Worm (Caenorhabditis elegans) whole organism, mixed stage, embryonic: ENCODE results near the gene unc-78.

Experiments
- M03D4.4 ChIP-seq: sonication (generic microtip); optimal IDR thresholded peaks from 2 replicates; lab custom pipeline; 2017; ENCODE audit warnings: mild to moderate bottlenecking, missing genetic modification characterization, missing compliant biosample characterization
- bed-3 ChIP-seq: fragments of 200-800 bp; sonication (Bioruptor generic); optimal IDR thresholded peaks from 3 replicates; lab custom pipeline; 2018; ENCODE audit warnings: mild to moderate bottlenecking, missing genetic modification characterization, moderate library complexity, missing compliant biosample characterization
- blmp-1 ChIP-seq: fragments of 150-350 bp; optimal IDR thresholded peaks from 2 replicates; lab custom pipeline; 2014; ENCODE audit warnings: missing biosample characterization, missing genetic modification characterization
- ceh-39 ChIP-seq: fragments of 150-350 bp; optimal IDR thresholded peaks from 2 replicates; lab custom pipeline; 2014; ENCODE audit warnings: missing biosample characterization, missing genetic modification characterization
- ceh-43 ChIP-seq: fragments of 200-800 bp; sonication (Bioruptor generic); optimal IDR thresholded peaks from 2 replicates; lab custom pipeline; 2018; ENCODE audit warnings: mild to moderate bottlenecking, missing genetic modification characterization, moderate library complexity, missing compliant biosample characterization
- ceh-83 ChIP-seq: fragments of 200-800 bp; sonication (Bioruptor generic); optimal IDR thresholded peaks from 2 replicates; lab custom pipeline; 2018; ENCODE audit warnings: mild to moderate bottlenecking, missing genetic modification characterization, missing compliant biosample characterization
- ces-1 ChIP-seq: fragments of 150-350 bp; optimal IDR thresholded peaks from 2 replicates; lab custom pipeline; 2014; ENCODE audit warnings: missing biosample characterization, missing genetic modification reagents, missing genetic modification characterization
- cnd-1 ChIP-seq: fragments of 200-800 bp; sonication (Bioruptor generic); optimal IDR thresholded peaks from 2 replicates; lab custom pipeline; 2018; ENCODE audit warnings: mild to moderate bottlenecking, missing genetic modification characterization, missing compliant biosample characterization
- drap-1 ChIP-seq: fragments of 200-800 bp; sonication (Bioruptor generic); optimal IDR thresholded peaks from 3 replicates; lab custom pipeline; 2018; ENCODE audit warnings: mild to moderate bottlenecking, missing genetic modification characterization, missing compliant biosample characterization
- elt-3 ChIP-seq: fragments of 150-350 bp; optimal IDR thresholded peaks from 2 replicates; lab custom pipeline; 2014; ENCODE audit warnings: missing biosample characterization, missing genetic modification characterization
- flh-1 ChIP-seq: fragments of 200-800 bp; sonication (Bioruptor generic); optimal IDR thresholded peaks from 2 replicates; lab custom pipeline; 2018; ENCODE audit warnings: mild to moderate bottlenecking, missing genetic modification characterization, moderate library complexity, missing compliant biosample characterization
- ham-2 ChIP-seq: fragments of 200-800 bp; sonication (Bioruptor generic); optimal IDR thresholded peaks from 2 replicates; lab custom pipeline; 2018; ENCODE audit warnings: mild to moderate bottlenecking, missing genetic modification characterization, missing compliant biosample characterization
- hlh-1 ChIP-seq: fragments of 150-350 bp; optimal IDR thresholded peaks from 2 replicates; lab custom pipeline; 2014; ENCODE audit warnings: missing biosample characterization, missing genetic modification reagents, missing genetic modification characterization
- lin-13 ChIP-seq: fragments of 150-350 bp; optimal IDR thresholded peaks from 2 replicates; lab custom pipeline; 2014; ENCODE audit warnings: missing biosample characterization, missing genetic modification characterization
- lin-32 ChIP-seq: fragments of 200-800 bp; sonication (Bioruptor generic); optimal IDR thresholded peaks from 2 replicates; lab custom pipeline; 2018; ENCODE audit warnings: mild to moderate bottlenecking, missing genetic modification characterization, missing compliant biosample characterization
- lsy-2 ChIP-seq: fragments of 150-350 bp; optimal IDR thresholded peaks from 2 replicates; lab custom pipeline; 2014; ENCODE audit warnings: missing biosample characterization, missing genetic modification characterization
- mab-5 ChIP-seq: fragments of 150-350 bp; optimal IDR thresholded peaks from 2 replicates; lab custom pipeline; 2014; ENCODE audit warnings: missing biosample characterization, missing genetic modification characterization
- mep-1 ChIP-seq: fragments of 150-350 bp; optimal IDR thresholded peaks from 2 replicates; lab custom pipeline; 2017; ENCODE audit warnings: missing biosample characterization, missing genetic modification reagents, missing genetic modification characterization, inconsistent platforms
- mls-2 ChIP-seq: sonication (generic microtip); optimal IDR thresholded peaks from 2 replicates; lab custom pipeline; 2016; ENCODE audit warnings: mild to moderate bottlenecking, missing genetic modification characterization, moderate library complexity, missing compliant biosample characterization
- nhr-12 ChIP-seq: fragments of 150-350 bp; optimal IDR thresholded peaks from 2 replicates; lab custom pipeline; 2014; ENCODE audit warnings: missing biosample characterization, missing genetic modification characterization
- nhr-2 ChIP-seq: fragments of 150-350 bp; optimal IDR thresholded peaks from 2 replicates; lab custom pipeline; 2014; ENCODE audit warnings: missing biosample characterization, missing genetic modification characterization
- nhr-237 ChIP-seq: fragments of 150-350 bp; optimal IDR thresholded peaks from 2 replicates; lab custom pipeline; 2014; ENCODE audit warnings: missing biosample characterization, missing genetic modification characterization
- nhr-28 ChIP-seq: fragments of 150-350 bp; optimal IDR thresholded peaks from 2 replicates; lab custom pipeline; 2014; ENCODE audit warnings: missing biosample characterization, missing genetic modification characterization
- nhr-76 ChIP-seq: sonication (generic microtip); optimal IDR thresholded peaks from 2 replicates; lab custom pipeline; 2017; ENCODE audit warnings: missing biosample characterization, missing genetic modification characterization
- pha-4 ChIP-seq: fragments of 150-350 bp; optimal IDR thresholded peaks from 2 replicates; lab custom pipeline; 2018; ENCODE audit warnings: missing biosample characterization, missing genetic modification reagents, missing genetic modification characterization
- sem-2 ChIP-seq: fragments of 200-800 bp; sonication (Bioruptor generic); optimal IDR thresholded peaks from 2 replicates; lab custom pipeline; 2018; ENCODE audit warnings: mild to moderate bottlenecking, missing genetic modification characterization, missing compliant biosample characterization
- snpc-4 ChIP-seq: fragments of 150-350 bp; optimal IDR thresholded peaks from 2 replicates; lab custom pipeline; 2014; ENCODE audit warnings: missing biosample characterization, missing genetic modification characterization
- sptf-1 ChIP-seq: sonication (generic microtip); optimal IDR thresholded peaks from 2 replicates; lab custom pipeline; 2017; ENCODE audit warnings: mild to moderate bottlenecking, missing genetic modification characterization, moderate library complexity, missing compliant biosample characterization
- tbx-8 ChIP-seq: fragments of 200-800 bp; sonication (Bioruptor generic); optimal IDR thresholded peaks from 2 replicates; lab custom pipeline; 2018; ENCODE audit warnings: mild to moderate bottlenecking, missing genetic modification characterization, moderate library complexity, missing compliant biosample characterization
- unc-120 ChIP-seq: sonication (generic microtip); optimal IDR thresholded peaks from 2 replicates; lab custom pipeline; 2017; ENCODE audit warnings: missing genetic modification characterization, missing compliant biosample characterization; ENCODE audit not compliant: poor library complexity, severe bottlenecking
- unc-39 ChIP-seq: fragments of 150-350 bp; optimal IDR thresholded peaks from 2 replicates; lab custom pipeline; 2014; ENCODE audit warnings: missing biosample characterization, missing genetic modification characterization
- unc-62 ChIP-seq: fragments of 150-350 bp; optimal IDR thresholded peaks from 2 replicates; lab custom pipeline; 2014; ENCODE audit warnings: missing biosample characterization, missing genetic modification reagents, missing genetic modification characterization
- zip-8 ChIP-seq: fragments of 150-350 bp; optimal IDR thresholded peaks from 2 replicates; lab custom pipeline; 2014; ENCODE audit warnings: missing biosample characterization, missing genetic modification characterization
- ztf-11 ChIP-seq: fragments of 150-350 bp; optimal IDR thresholded peaks from 2 replicates; lab custom pipeline; 2014; ENCODE audit warnings: missing biosample characterization, missing genetic modification characterization

unc-78 gene

DNA sequence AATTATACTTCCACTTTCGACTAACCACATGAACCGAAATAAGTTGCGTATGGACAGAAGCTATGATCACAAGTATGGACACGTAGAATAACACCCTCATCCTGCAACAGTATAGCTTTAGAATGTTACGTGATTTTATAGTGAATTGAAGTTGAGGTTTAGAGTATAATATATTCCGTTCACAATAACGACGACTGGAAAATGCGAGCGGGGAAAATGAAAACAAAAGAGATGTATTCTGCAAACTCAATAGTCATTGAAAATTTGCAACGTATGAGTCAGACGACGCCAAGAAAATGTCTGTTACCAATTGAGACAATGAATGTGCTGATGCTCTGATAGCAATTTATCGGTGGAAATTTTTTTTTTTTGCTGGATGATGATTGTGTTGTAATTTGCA, 26.1 kb downstream of the unc-78 start, which contains the start of gene acp-1:
Gene acp-1 (minus strand): TSS at position 101 of the 400 bp plus-strand sequence.
- TF ChIP-seq lin-13 (no peak), nhr-76 (tag; lab: Kevin White, UChicago) (no peak), nhr-237 (tag; lab: Kevin White, UChicago) (no peak), bed-3 (GFP tag; lab: Kevin White, UChicago) (no peak), mab-5 (tag; lab: Kevin White, UChicago) (no peak)

DNA sequence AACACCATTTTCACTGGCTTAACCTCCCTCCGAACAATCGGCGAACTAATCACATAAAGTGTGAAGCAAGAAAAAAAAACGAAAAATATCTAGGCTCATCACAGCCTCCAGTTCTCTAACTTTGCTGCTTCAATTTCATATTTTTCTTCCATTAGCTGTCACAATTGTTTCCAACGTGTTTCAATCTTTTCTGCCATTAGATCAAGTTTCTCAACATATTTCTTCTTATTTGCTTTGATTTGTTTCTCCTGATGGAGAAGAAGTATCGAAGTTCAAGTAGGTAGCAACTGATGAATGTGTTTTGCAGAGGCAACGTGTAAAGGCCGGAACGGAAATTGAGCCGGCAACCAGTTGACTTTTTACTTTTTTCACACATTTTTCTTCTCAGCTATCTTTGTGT, 31.2 kb downstream of the unc-78 start, which contains the start of gene ZK563.7:
Gene ZK563.7 (plus strand): TSS at position 301 of the 400 bp plus-strand sequence.
- TF ChIP-seq lsy-2 (tag; lab: Kevin White, UChicago) (no peak), unc-39 (no peak), ces-1 (no peak), mab-5 (tag; lab: Kevin White, UChicago) (no peak), nhr-2 (no peak), hlh-1 (no peak), sem-2 (GFP tag; lab: Kevin White, UChicago) (no peak), flh-1 (GFP tag; lab: Kevin White, UChicago) (no peak), ceh-43 (GFP tag; lab: Kevin White, UChicago) (no peak), elt-3 (tag; lab: Kevin White, UChicago) (no peak), nhr-12 (tag; lab: Kevin White, UChicago) (no peak), snpc-4 (no peak), cnd-1 (no peak)

DNA sequence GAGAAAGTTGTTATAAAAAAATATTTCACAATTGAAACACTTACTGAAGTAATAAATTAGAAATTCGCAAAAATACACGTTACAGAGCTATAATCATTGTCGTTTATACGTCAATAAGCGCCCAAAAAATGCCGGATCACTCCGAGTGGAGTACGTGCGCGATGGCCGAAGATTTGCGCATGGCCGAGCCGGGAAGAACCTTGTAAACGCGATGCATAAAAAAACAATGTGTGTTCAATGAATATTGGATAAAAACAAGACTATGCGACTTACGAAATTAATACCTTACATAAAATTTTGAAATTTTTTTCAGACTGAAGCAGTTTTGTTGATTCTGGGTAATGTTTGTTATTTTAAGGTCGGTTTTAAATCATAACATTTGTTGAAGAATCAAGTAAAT, 32.3 kb downstream of the unc-78 start, which contains the start of gene sorf-1:
Gene sorf-1 (minus strand): TSS at position 135 of the 400 bp plus-strand sequence.
- TF ChIP-seq mep-1 (tag; lab: Kevin White, UChicago) (peak; percentile 13), mab-5 (tag; lab: Kevin White, UChicago) (no peak), pha-4 (tag; lab: Kevin White, UChicago) (peak; percentile 13)

DNA sequence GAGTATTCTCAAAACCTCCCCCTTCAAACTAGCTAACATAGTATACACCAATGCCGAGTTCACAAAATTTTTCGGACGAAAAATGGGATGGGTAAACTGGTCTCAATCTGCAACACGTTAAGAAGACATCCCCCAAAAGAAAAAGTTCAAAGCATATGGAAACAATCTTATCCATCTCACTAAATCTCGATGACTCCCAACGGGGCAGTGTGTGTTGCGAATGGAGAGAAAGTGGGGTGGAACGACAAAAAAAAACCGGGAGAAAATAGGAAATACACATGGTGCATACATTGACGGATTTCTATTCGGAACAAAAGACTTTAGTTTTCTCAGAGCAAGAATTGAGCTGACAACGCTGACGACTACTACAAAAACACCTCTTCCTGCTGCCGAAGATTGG, 36.1 kb downstream of the unc-78 start:
- TF ChIP-seq hlh-1 (no peak), zip-8 (tag; lab: Kevin White, UChicago) (no peak), pha-4 (tag; lab: Kevin White, UChicago) (no peak), flh-1 (GFP tag; lab: Kevin White, UChicago) (no peak), drap-1 (no peak), lsy-2 (tag; lab: Kevin White, UChicago) (no peak), nhr-12 (tag; lab: Kevin White, UChicago) (no peak), lin-32 (GFP tag; lab: Kevin White, UChicago) (no peak), nhr-2 (no peak), M03D4.4 (tag; lab: Kevin White, UChicago) (no peak), elt-3 (tag; lab: Kevin White, UChicago) (no peak), nhr-76 (tag; lab: Kevin White, UChicago) (no peak), unc-39 (no peak), ceh-83 (no peak), snpc-4 (no peak)

DNA sequence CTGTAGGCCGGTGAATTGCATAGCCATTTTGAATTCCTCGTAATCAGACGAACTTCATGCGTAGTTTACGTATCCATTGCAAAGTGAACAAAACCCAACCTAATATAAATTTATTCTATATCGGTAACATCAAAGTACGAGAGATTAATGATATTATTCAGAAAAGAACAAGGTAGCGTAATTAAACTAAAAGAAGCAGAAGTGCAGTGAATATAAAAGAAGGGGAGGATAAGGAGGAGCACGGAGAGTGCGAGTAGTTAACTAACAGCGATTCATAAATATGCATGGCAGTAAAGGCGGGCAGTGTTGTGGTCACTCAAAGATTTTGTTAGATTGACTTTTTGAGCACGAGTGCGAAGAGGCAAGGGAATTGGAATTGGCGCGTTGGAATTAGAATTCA, 36.8 kb downstream of the unc-78 start, which contains the start of gene clc-3:
Gene clc-3 (minus strand): TSS at position 101 of the 400 bp plus-strand sequence.
- TF ChIP-seq unc-39 (no peak), mab-5 (tag; lab: Kevin White, UChicago) (no peak), ces-1 (peak; percentile 18), drap-1 (no peak), pha-4 (tag; lab: Kevin White, UChicago) (no peak), nhr-28 (tag; lab: Kevin White, UChicago) (no peak), sptf-1 (tag; lab: Kevin White, UChicago) (no peak)
- TF ChIP-seq, all 35 proteins: peak for 1

DNA sequence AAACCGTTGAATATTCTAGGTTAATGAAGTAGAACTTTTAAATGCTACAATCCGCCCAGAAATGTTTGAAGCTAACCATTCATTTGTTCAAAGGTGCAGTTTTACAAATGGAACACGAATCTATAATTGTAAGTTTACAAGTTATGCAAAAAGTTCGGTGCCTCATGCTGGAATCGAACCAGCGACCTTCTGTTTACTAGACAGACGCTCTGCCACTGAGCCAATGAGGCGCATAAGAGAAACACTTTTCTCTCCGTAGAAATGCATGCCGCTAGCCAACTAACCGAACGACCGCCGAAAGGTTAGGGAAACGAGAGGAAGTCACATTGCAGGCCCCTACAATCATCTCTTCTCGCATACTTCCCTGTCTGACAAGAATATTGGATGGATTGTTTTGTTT, 40.2 kb downstream of the unc-78 start:
- TF ChIP-seq unc-120 (tag; lab: Kevin White, UChicago) (peak; percentile 81), nhr-12 (tag; lab: Kevin White, UChicago) (peak; percentile 24), mab-5 (tag; lab: Kevin White, UChicago) (no peak), tbx-8 (GFP tag; lab: Kevin White, UChicago) (peak; percentile 44), ceh-83 (peak; percentile 92), M03D4.4 (tag; lab: Kevin White, UChicago) (peak; percentile 90), flh-1 (GFP tag; lab: Kevin White, UChicago) (peak; percentile 71), nhr-237 (tag; lab: Kevin White, UChicago) (peak; percentile 37), unc-62 (GFP tag; lab: Kevin White, UChicago) (peak; percentile 60), nhr-28 (tag; lab: Kevin White, UChicago) (no peak), ces-1 (peak; percentile 60), lin-13 (peak; percentile 19), ceh-39 (no peak), pha-4 (tag; lab: Kevin White, UChicago) (peak; percentile 23), sem-2 (GFP tag; lab: Kevin White, UChicago) (peak; percentile 81), mep-1 (tag; lab: Kevin White, UChicago) (peak; percentile 67), ztf-11 (peak; percentile 35), cnd-1 (peak; percentile 88), unc-39 (peak; percentile 33), nhr-76 (tag; lab: Kevin White, UChicago) (no peak), ham-2 (GFP tag; lab: Kevin White, UChicago) (peak; percentile 77), lsy-2 (tag; lab: Kevin White, UChicago) (peak; percentile 29), nhr-2 (no peak), mls-2 (tag; lab: Kevin White, UChicago) (peak; percentile 94), snpc-4 (no peak), hlh-1 (peak; percentile 49), drap-1 (peak; percentile 94), sptf-1 (tag; lab: Kevin White, UChicago) (peak; percentile 95), ceh-43 (GFP tag; lab: Kevin White, UChicago) (peak; percentile 85), lin-32 (GFP tag; lab: Kevin White, UChicago) (peak; percentile 76), elt-3 (tag; lab: Kevin White, UChicago) (no peak), blmp-1 (no peak), zip-8 (tag; lab: Kevin White, UChicago) (no peak)
